Fruit fly (Drosophila melanogaster) whole organism, prepupa: ENCODE results near the gene CG1103.

Experiments
- Blimp-1 ChIP-seq: fragments of 200-800 bp; sonication (Bioruptor generic); optimal IDR thresholded peaks from 3 replicates; lab custom pipeline; 2017; ENCODE audit warnings: missing biosample characterization, missing genetic modification characterization, mild to moderate bottlenecking, moderate library complexity, missing genetic modification reagents
- CG10631 ChIP-seq: fragments of 200-800 bp; sonication (Bioruptor generic); optimal IDR thresholded peaks from 2 replicates; lab custom pipeline; 2016; ENCODE audit warnings: missing biosample characterization, missing genetic modification characterization
- CG10669 ChIP-seq: fragments of 200-800 bp; sonication (Bioruptor generic); optimal IDR thresholded peaks from 3 replicates; lab custom pipeline; 2018; ENCODE audit warnings: missing biosample characterization, mild to moderate bottlenecking, missing genetic modification characterization, moderate library complexity
- CG11294 ChIP-seq: fragments of 200-800 bp; sonication (Bioruptor generic); IDR thresholded peaks from 2 replicates; pipeline ENCODE4 v1.3.6; 2022; ENCODE audit warnings: missing biosample characterization, missing genetic modification characterization
- CG11902 ChIP-seq: fragments of 200-800 bp; sonication (Bioruptor generic); optimal IDR thresholded peaks from 3 replicates; lab custom pipeline; 2016; ENCODE audit warnings: missing biosample characterization, missing genetic modification characterization
- CG15336 ChIP-seq: fragments of 200-800 bp; sonication (Bioruptor generic); IDR thresholded peaks from 2 replicates; pipeline ENCODE4 v1.3.6; 2022; ENCODE audit warnings: missing biosample characterization, missing genetic modification characterization
- CG1621 ChIP-seq: fragments of 200-800 bp; sonication (Bioruptor generic); optimal IDR thresholded peaks from 3 replicates; lab custom pipeline; 2018; ENCODE audit warnings: missing biosample characterization, mild to moderate bottlenecking, missing genetic modification characterization
- CG16779 ChIP-seq: fragments of 200-800 bp; sonication (Bioruptor generic); optimal IDR thresholded peaks from 3 replicates; lab custom pipeline; 2017; ENCODE audit warnings: missing biosample characterization, mild to moderate bottlenecking, missing genetic modification characterization
- CG3032 ChIP-seq: fragments of 200-800 bp; optimal IDR thresholded peaks from 2 replicates; lab custom pipeline; 2019; ENCODE audit warnings: missing biosample characterization, mild to moderate bottlenecking, missing genetic modification characterization, moderate library complexity
- CG31627 ChIP-seq: fragments of 200-800 bp; sonication (Bioruptor generic); optimal IDR thresholded peaks from 3 replicates; lab custom pipeline; 2016; ENCODE audit warnings: missing biosample characterization, missing genetic modification characterization
- CG32006 ChIP-seq: fragments of 200-800 bp; sonication (Bioruptor generic); optimal IDR thresholded peaks from 3 replicates; lab custom pipeline; 2017; ENCODE audit warnings: missing biosample characterization, mild to moderate bottlenecking, missing genetic modification characterization
- CG4318 ChIP-seq: fragments of 200-800 bp; sonication (Bioruptor generic); optimal IDR thresholded peaks from 3 replicates; lab custom pipeline; 2017; ENCODE audit warnings: missing biosample characterization, mild to moderate bottlenecking, missing genetic modification characterization
- CG6276 ChIP-seq: fragments of 200-800 bp; sonication (Bioruptor generic); optimal IDR thresholded peaks from 2 replicates; lab custom pipeline; 2017; ENCODE audit warnings: missing biosample characterization, mild to moderate bottlenecking, missing genetic modification characterization
- CG6792 ChIP-seq: fragments of 200-800 bp; sonication (Bioruptor generic); optimal IDR thresholded peaks from 3 replicates; lab custom pipeline; 2016; ENCODE audit warnings: missing biosample characterization, missing genetic modification characterization
- CG6808 ChIP-seq: fragments of 200-800 bp; sonication (Bioruptor generic); optimal IDR thresholded peaks from 3 replicates; lab custom pipeline; 2017; ENCODE audit warnings: missing biosample characterization, missing genetic modification characterization, mild to moderate bottlenecking, moderate library complexity, missing genetic modification reagents
- CG8119 ChIP-seq: fragments of 200-800 bp; sonication (Bioruptor generic); IDR thresholded peaks from 3 replicates; pipeline ENCODE4 v1.3.6; 2022; ENCODE audit warnings: missing biosample characterization, missing genetic modification characterization
- CG8319 ChIP-seq: fragments of 200-800 bp; sonication (Bioruptor generic); optimal IDR thresholded peaks from 3 replicates; lab custom pipeline; 2016; ENCODE audit warnings: missing biosample characterization, missing genetic modification characterization
- CG8632 ChIP-seq: fragments of 200-800 bp; sonication (Bioruptor generic); optimal IDR thresholded peaks from 3 replicates; lab custom pipeline; 2016; ENCODE audit warnings: missing biosample characterization, missing genetic modification characterization
- CG9139 ChIP-seq: fragments of 200-800 bp; sonication (Bioruptor generic); optimal IDR thresholded peaks from 3 replicates; lab custom pipeline; 2017; ENCODE audit warnings: missing biosample characterization, mild to moderate bottlenecking, missing genetic modification characterization
- Eip75B ChIP-seq: fragments of 200-800 bp; sonication (Bioruptor generic); optimal IDR thresholded peaks from 3 replicates; lab custom pipeline; 2016; ENCODE audit warnings: missing biosample characterization, missing genetic modification characterization
- Eip78C ChIP-seq: fragments of 200-800 bp; sonication (Bioruptor generic); peaks from one replicate; lab custom pipeline; 2016; ENCODE audit warnings: missing biosample characterization, missing genetic modification characterization
- Ets21C ChIP-seq: fragments of 200-800 bp; sonication (Bioruptor generic); optimal IDR thresholded peaks from 3 replicates; lab custom pipeline; 2016; ENCODE audit warnings: missing biosample characterization, missing genetic modification characterization
- Gug ChIP-seq: fragments of 200-800 bp; sonication (Bioruptor generic); IDR thresholded peaks from 2 replicates; pipeline ENCODE4 v1.3.6; 2022; ENCODE audit warnings: missing biosample characterization, missing genetic modification characterization
- Hr38 ChIP-seq: sonication (Bioruptor generic); optimal IDR thresholded peaks from 2 replicates; lab custom pipeline; 2016; ENCODE audit warnings: missing biosample characterization, missing genetic modification characterization
- Hr39 ChIP-seq: fragments of 200-800 bp; sonication (Bioruptor generic); optimal IDR thresholded peaks from 2 replicates; lab custom pipeline; 2016; ENCODE audit warnings: missing biosample characterization, missing genetic modification characterization
- Hr4 ChIP-seq: fragments of 200-800 bp; sonication (Bioruptor generic); optimal IDR thresholded peaks from 3 replicates; lab custom pipeline; 2016; ENCODE audit warnings: missing biosample characterization, missing genetic modification characterization
- Lpt ChIP-seq: fragments of 200-800 bp; sonication (Bioruptor generic); optimal IDR thresholded peaks from 3 replicates; lab custom pipeline; 2016; ENCODE audit warnings: missing biosample characterization, missing genetic modification characterization
- OdsH ChIP-seq: fragments of 200-800 bp; sonication (Bioruptor generic); optimal IDR thresholded peaks from 3 replicates; lab custom pipeline; 2016; ENCODE audit warnings: missing biosample characterization, missing genetic modification characterization
- Smox ChIP-seq: fragments of 200-800 bp; sonication (Bioruptor generic); optimal IDR thresholded peaks from 3 replicates; lab custom pipeline; 2016; ENCODE audit warnings: missing biosample characterization, missing genetic modification characterization
- Sox102F ChIP-seq: fragments of 200-800 bp; sonication (Bioruptor generic); optimal IDR thresholded peaks from 2 replicates; lab custom pipeline; 2016; ENCODE audit warnings: missing biosample characterization, mild to moderate bottlenecking, missing genetic modification characterization
- Sox15 ChIP-seq: fragments of 200-800 bp; sonication (Bioruptor generic); optimal IDR thresholded peaks from 3 replicates; lab custom pipeline; 2016; ENCODE audit warnings: missing biosample characterization, missing genetic modification characterization
- achi ChIP-seq: fragments of 200-800 bp; sonication (Bioruptor generic); optimal IDR thresholded peaks from 3 replicates; lab custom pipeline; 2016; ENCODE audit warnings: missing biosample characterization, missing genetic modification characterization
- cyc ChIP-seq: fragments of 200-800 bp; sonication (Bioruptor generic); optimal IDR thresholded peaks from 3 replicates; lab custom pipeline; 2016; ENCODE audit warnings: missing biosample characterization, missing genetic modification characterization
- dac ChIP-seq: fragments of 200-800 bp; sonication (Bioruptor generic); optimal IDR thresholded peaks from 2 replicates; lab custom pipeline; 2017; ENCODE audit warnings: missing biosample characterization, mild to moderate bottlenecking, missing genetic modification characterization
- dsx ChIP-seq: fragments of 200-800 bp; optimal IDR thresholded peaks from 3 replicates; lab custom pipeline; 2019; ENCODE audit warnings: missing biosample characterization, mild to moderate bottlenecking, missing genetic modification characterization, moderate library complexity; ENCODE audit not compliant: poor library complexity, severe bottlenecking
- esn ChIP-seq: fragments of 200-800 bp; sonication (Bioruptor generic); optimal IDR thresholded peaks from 2 replicates; lab custom pipeline; 2016; ENCODE audit warnings: missing biosample characterization, mild to moderate bottlenecking, missing genetic modification characterization, moderate library complexity
- lz ChIP-seq: fragments of 200-800 bp; sonication (Bioruptor generic); optimal IDR thresholded peaks from 3 replicates; lab custom pipeline; 2016; ENCODE audit warnings: missing biosample characterization, missing genetic modification characterization
- net ChIP-seq: fragments of 200-800 bp; sonication (Bioruptor generic); optimal IDR thresholded peaks from 3 replicates; lab custom pipeline; 2016; ENCODE audit warnings: missing biosample characterization, missing genetic modification characterization
- pdm3 ChIP-seq: fragments of 200-800 bp; sonication (Bioruptor generic); optimal IDR thresholded peaks from 3 replicates; lab custom pipeline; 2016; ENCODE audit warnings: missing biosample characterization, missing genetic modification characterization
- spab ChIP-seq: fragments of 200-800 bp; sonication (Bioruptor generic); optimal IDR thresholded peaks from 2 replicates; lab custom pipeline; 2017; ENCODE audit warnings: missing biosample characterization, mild to moderate bottlenecking, missing genetic modification characterization, missing genetic modification reagents
- ss ChIP-seq, 2 experiments: fragments of 200-800 bp; sonication (Bioruptor generic); optimal IDR thresholded peaks; 2 replicates in 1 of 2; 3 replicates in 1 of 2; lab custom pipeline; 2017 to 2018; ENCODE audit warnings: mild to moderate bottlenecking in 2 of 2, missing biosample characterization in 2 of 2, missing genetic modification characterization in 2 of 2, moderate library complexity in 1 of 2
- topi ChIP-seq: fragments of 200-800 bp; sonication (Bioruptor generic); optimal IDR thresholded peaks from 3 replicates; lab custom pipeline; 2016; ENCODE audit warnings: missing biosample characterization, missing genetic modification characterization
- vri ChIP-seq: fragments of 200-800 bp; sonication (Bioruptor generic); optimal IDR thresholded peaks from 3 replicates; lab custom pipeline; 2016; ENCODE audit warnings: missing biosample characterization, mild to moderate bottlenecking, missing genetic modification characterization

The CG1103 gene

DNA sequence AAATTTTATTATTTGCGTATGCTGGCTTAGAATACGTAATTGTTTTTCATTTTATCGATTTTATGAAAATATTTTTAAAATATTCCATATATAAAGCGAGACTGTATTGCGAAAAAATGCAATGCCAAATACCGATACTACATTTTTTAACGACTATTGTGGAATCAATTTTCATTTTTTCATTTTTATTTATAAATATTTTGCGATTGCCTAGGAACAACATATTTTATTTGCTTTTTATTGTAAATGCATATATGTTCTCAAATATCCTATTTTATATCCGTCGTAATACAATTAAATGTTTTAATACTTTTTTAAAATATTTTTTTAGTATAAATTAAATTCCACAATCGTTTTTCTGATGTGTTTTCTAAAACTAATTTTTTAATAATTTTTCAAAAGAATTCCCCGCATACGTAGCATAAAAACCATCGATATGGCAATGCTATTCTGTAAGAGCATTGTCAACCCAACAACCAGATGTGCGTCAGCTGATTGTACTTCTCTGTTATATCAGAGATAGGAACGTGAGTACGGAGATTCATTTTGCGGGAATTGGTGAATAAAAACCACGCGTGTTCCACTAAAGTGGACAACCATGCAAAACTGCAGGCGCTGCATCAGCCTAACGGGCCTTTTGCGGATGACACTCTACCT lies 26.4 kb upstream of the CG1103 start, which contains the start of gene Suv3 (continued):
- TF ChIP-seq CG10631 (GFP tag; lab: Kevin White, UChicago) (no peak), Hr4 (no peak), CG8319 (GFP tag; lab: Kevin White, UChicago) (no peak), cyc (GFP tag; lab: Kevin White, UChicago) (no peak), CG9139 (no peak), CG8119 (peak; percentile 50; the same call in 1 of the 3 replicates), Gug (GFP tag; lab: Robert Waterston, UW) (no peak), Hr39 (GFP tag; lab: Kevin White, UChicago) (peak; percentile 5), Sox15 (no peak), CG32006 (GFP tag; lab: Kevin White, UChicago) (no peak), topi (GFP tag; lab: Kevin White, UChicago) (no peak), vri (GFP tag; lab: Kevin White, UChicago) (peak; percentile 83), Blimp-1 (GFP tag; lab: Kevin White, UChicago) (no peak), CG11294 (no peak; the same call in 1 of the 2 replicates), CG10669 (GFP tag; lab: Kevin White, UChicago) (no peak), achi (GFP tag; lab: Kevin White, UChicago) (peak; percentile 46), CG6276 (GFP tag; lab: Kevin White, UChicago) (no peak), Eip75B (GFP tag; lab: Kevin White, UChicago) (no peak), Sox102F (GFP tag; lab: Kevin White, UChicago) (no peak), CG6808 (GFP tag; lab: Kevin White, UChicago) (no peak), CG15336 (0 out of 2 replicates have a peak, but pooled peaks have one; percentile 17), Ets21C (no peak), CG16779 (tag; lab: Kevin White, UChicago) (no peak), OdsH (GFP tag; lab: Kevin White, UChicago) (no peak), spab (no peak), lz (GFP tag; lab: Kevin White, UChicago) (peak; percentile 11), Lpt (GFP tag; lab: Kevin White, UChicago) (no peak), Hr38 (GFP tag; lab: Kevin White, UChicago) (no peak), pdm3 (GFP tag; lab: Kevin White, UChicago) (no peak), CG8632 (peak; percentile 17), CG6792 (no peak), CG11902 (no peak), Smox (GFP tag; lab: Kevin White, UChicago) (no peak), CG4318 (GFP tag; lab: Kevin White, UChicago) (no peak), esn (peak; percentile 40), ss (GFP tag; optimal IDR thresholded peaks at IDR 0.05; lab: Kevin White, UChicago) (no peak), dac (GFP tag; lab: Kevin White, UChicago) (no peak), dsx (GFP tag; lab: Kevin White, UChicago) (no peak), CG3032 (tag; lab: Kevin White, UChicago) (peak; percentile 61), CG1621 (no peak), net (no peak), Eip78C (GFP tag; lab: Kevin White, UChicago) (peak; percentile 74), CG31627 (GFP tag; lab: Kevin White, UChicago) (peak; percentile 5)
- TF ChIP-seq, all 60 proteins: peak for 15
